Fruit fly (Drosophila melanogaster): ENCODE results near the gene CG9300.

dm6 chr3L:19584369-19584915 lies 32.2 kb downstream of the CG9300 start, which contains the start of gene Shal:
- TF ChIP-seq Myc (optimal IDR thresholded peaks at IDR 0.05), result no peak
- TF ChIP-seq h (optimal IDR thresholded peaks at IDR 0.05), result no peak
- no peak for TF ChIP-seq insv (optimal IDR thresholded peaks at IDR 0.05)
- no peak for TF ChIP-seq ttk (optimal IDR thresholded peaks at IDR 0.05)
- TF ChIP-seq Sin3A (optimal IDR thresholded peaks at IDR 0.05), result no peak
- TF ChIP-seq psq (optimal IDR thresholded peaks at IDR 0.05), result no peak
